Worm (Caenorhabditis elegans) whole organism, young adult: ENCODE data around the gene ech-5.
A peak's percentile ranks its signal among the peaks of the same experiment; 100 is the strongest.

Experiments
- B0261.1 ChIP-seq: sonication (generic microtip); optimal IDR thresholded peaks from 2 replicates; lab custom pipeline; 2016; ENCODE audit warnings: mild to moderate bottlenecking, missing genetic modification characterization, moderate library complexity, missing compliant biosample characterization
- C17E4.6 ChIP-seq: fragments of 200-800 bp; sonication (Bioruptor generic); IDR thresholded peaks from 2 replicates; pipeline ENCODE4 v1.3.6; 2022; ENCODE audit warnings: missing genetic modification reagents, missing genetic modification characterization, missing compliant biosample characterization
- F23B12.7 ChIP-seq: sonication (generic microtip); optimal IDR thresholded peaks from 2 replicates; lab custom pipeline; 2017; ENCODE audit warnings: missing genetic modification characterization, mild to moderate bottlenecking, missing compliant biosample characterization, antibody characterized with exemption, moderate library complexity; ENCODE audit not compliant: insufficient read depth
- F33H1.4 ChIP-seq: fragments of 200-800 bp; sonication (Bioruptor generic); IDR thresholded peaks from 2 replicates; pipeline ENCODE4 v1.3.6; 2022; ENCODE audit warnings: missing genetic modification reagents, missing genetic modification characterization, missing compliant biosample characterization
- F37B4.10 ChIP-seq: fragments of 200-800 bp; sonication (Bioruptor generic); IDR thresholded peaks from 2 replicates; pipeline ENCODE4 v1.3.6; 2022; ENCODE audit warnings: missing genetic modification characterization, missing compliant biosample characterization
- F55B11.4 ChIP-seq: sonication (generic microtip); optimal IDR thresholded peaks from 2 replicates; lab custom pipeline; 2016; ENCODE audit warnings: missing compliant biosample characterization, missing genetic modification characterization, borderline replicate concordance; ENCODE audit not compliant: insufficient read depth
- K11D2.4 ChIP-seq: fragments of 200-800 bp; sonication (Bioruptor generic); IDR thresholded peaks from 2 replicates; pipeline ENCODE4 v1.3.6; 2022; ENCODE audit warnings: missing genetic modification reagents, missing genetic modification characterization, missing compliant biosample characterization
- cebp-1 ChIP-seq, 2 experiments: fragments of 200-800 bp in 1 of 2; sonication (Bioruptor generic) in 1 of 2; sonication (generic microtip) in 1 of 2; IDR thresholded peaks in 1 of 2; optimal IDR thresholded peaks in 1 of 2; 2 replicates each; pipeline versions ENCODE4 v1.3.6 to Lab custom; 2017 to 2022; ENCODE audit warnings: missing compliant biosample characterization in 2 of 2, missing genetic modification characterization in 2 of 2, mild to moderate bottlenecking in 1 of 2, missing genetic modification reagents in 1 of 2, moderate library complexity in 1 of 2
- cebp-2 ChIP-seq: fragments of 200-800 bp; sonication (Bioruptor generic); IDR thresholded peaks from 2 replicates; pipeline ENCODE4 v1.3.6; 2022; ENCODE audit warnings: missing genetic modification characterization, missing compliant biosample characterization
- ceh-100 ChIP-seq: fragments of 200-800 bp; sonication (Bioruptor generic); IDR thresholded peaks from 2 replicates; pipeline ENCODE4 v1.3.6; 2022; ENCODE audit warnings: missing genetic modification reagents, missing genetic modification characterization, missing compliant biosample characterization
- dox-1 ChIP-seq: fragments of 200-800 bp; sonication (Bioruptor generic); IDR thresholded peaks from 2 replicates; pipeline ENCODE4 v1.3.6; 2022; ENCODE audit warnings: missing genetic modification reagents, missing genetic modification characterization, missing compliant biosample characterization
- efl-1 ChIP-seq: fragments of 150-350 bp; optimal IDR thresholded peaks from 2 replicates; lab custom pipeline; 2014; ENCODE audit warnings: missing biosample characterization, missing genetic modification reagents, missing genetic modification characterization
- egl-44 ChIP-seq: fragments of 200-800 bp; sonication (Bioruptor generic); IDR thresholded peaks from 2 replicates; pipeline ENCODE4 v1.3.6; 2022; ENCODE audit warnings: missing genetic modification reagents, missing genetic modification characterization, missing compliant biosample characterization
- egrh-3 ChIP-seq: fragments of 200-800 bp; sonication (Bioruptor generic); IDR thresholded peaks from 2 replicates; pipeline ENCODE4 v1.3.6; 2022; ENCODE audit warnings: missing genetic modification reagents, missing genetic modification characterization, missing compliant biosample characterization
- hlh-26 ChIP-seq: fragments of 200-800 bp; sonication (Bioruptor generic); conservative IDR thresholded peaks from 2 replicates; pipeline ENCODE4 v1.3.6; 2022; ENCODE audit warnings: missing genetic modification reagents, missing genetic modification characterization, missing compliant biosample characterization
- hmg-1.2 ChIP-seq: fragments of 200-800 bp; sonication (Bioruptor generic); IDR thresholded peaks from 2 replicates; pipeline ENCODE4 v1.3.6; 2022; ENCODE audit warnings: missing genetic modification reagents, missing genetic modification characterization, missing compliant biosample characterization
- hsf-1 ChIP-seq: fragments of 200-800 bp; sonication (Bioruptor generic); IDR thresholded peaks from 2 replicates; pipeline ENCODE4 v1.3.6; 2022; ENCODE audit warnings: missing genetic modification reagents, missing genetic modification characterization, missing compliant biosample characterization
- lag-1 ChIP-seq: fragments of 200-800 bp; sonication (Bioruptor generic); IDR thresholded peaks from 2 replicates; pipeline ENCODE4 v1.3.6; 2022; ENCODE audit warnings: missing genetic modification reagents, missing genetic modification characterization, missing compliant biosample characterization
- lin-26 ChIP-seq: fragments of 200-800 bp; sonication (Bioruptor generic); IDR thresholded peaks from 2 replicates; pipeline ENCODE4 v1.3.6; 2022; ENCODE audit warnings: missing genetic modification reagents, missing genetic modification characterization, missing compliant biosample characterization
- lin-54 ChIP-seq: fragments of 200-800 bp; sonication (Bioruptor generic); optimal IDR thresholded peaks from 2 replicates; lab custom pipeline; 2018; ENCODE audit warnings: mild to moderate bottlenecking, missing genetic modification characterization, missing compliant biosample characterization
- mcd-1 ChIP-seq: fragments of 200-800 bp; sonication (Bioruptor generic); IDR thresholded peaks from 2 replicates; pipeline ENCODE4 v1.3.6; 2022; ENCODE audit warnings: missing genetic modification reagents, missing genetic modification characterization, missing compliant biosample characterization
- mxl-1 ChIP-seq: sonication (generic microtip); optimal IDR thresholded peaks from 2 replicates; lab custom pipeline; 2016; ENCODE audit warnings: missing genetic modification characterization, missing compliant biosample characterization
- nfya-1 ChIP-seq: sonication (generic microtip); optimal IDR thresholded peaks from 2 replicates; lab custom pipeline; 2017; ENCODE audit warnings: antibody characterized with exemption, missing compliant biosample characterization, missing genetic modification characterization, borderline replicate concordance; ENCODE audit not compliant: insufficient read depth
- nfya-2 ChIP-seq: fragments of 200-800 bp; sonication (Bioruptor generic); IDR thresholded peaks from 2 replicates; pipeline ENCODE4 v1.3.6; 2022; ENCODE audit warnings: missing genetic modification reagents, missing genetic modification characterization, missing compliant biosample characterization
- pbrm-1 ChIP-seq: fragments of 200-800 bp; sonication (Bioruptor generic); IDR thresholded peaks from 2 replicates; pipeline ENCODE4 v1.3.6; 2022; ENCODE audit warnings: missing genetic modification reagents, missing genetic modification characterization, missing compliant biosample characterization
- pha-4 ChIP-seq: fragments of 150-350 bp; sonication (generic microtip); optimal IDR thresholded peaks from 2 replicates; lab custom pipeline; 2014; ENCODE audit warnings: missing biosample characterization, missing genetic modification reagents, missing genetic modification characterization
- rcor-1 ChIP-seq: fragments of 200-800 bp; sonication (Bioruptor generic); IDR thresholded peaks from 2 replicates; pipeline ENCODE4 v1.3.6; 2022; ENCODE audit warnings: missing genetic modification reagents, missing genetic modification characterization, missing compliant biosample characterization
- rpc-1 ChIP-seq, 2 experiments: fragments of 150-350 bp in 1 of 2; sonication (generic microtip) in 1 of 2; optimal IDR thresholded peaks; 2 replicates each; lab custom pipeline; 2014 to 2018; ENCODE audit warnings: missing biosample characterization in 1 of 2, missing genetic modification characterization in 1 of 2, missing genetic modification reagents in 1 of 2, missing genotype in 1 of 2
- snpc-4 ChIP-seq, 5 experiments: fragments of 150-350 bp in 1 of 5; sonication (generic microtip) in 4 of 5; optimal IDR thresholded peaks; 2 replicates each; lab custom pipeline; 2014 to 2018; ENCODE audit warnings: missing genetic modification characterization in 5 of 5, missing biosample characterization in 3 of 5, antibody characterized with exemption in 2 of 5, mild to moderate bottlenecking in 2 of 5, missing compliant biosample characterization in 2 of 5, missing genotype in 2 of 5, moderate library complexity in 2 of 5, missing genetic modification reagents in 1 of 5
- tbp1 ChIP-seq: fragments of 200-800 bp; sonication (Bioruptor generic); optimal IDR thresholded peaks from 2 replicates; lab custom pipeline; 2018; ENCODE audit warnings: mild to moderate bottlenecking, missing genetic modification characterization, missing compliant biosample characterization
- zfh-2 ChIP-seq: fragments of 200-800 bp; sonication (Bioruptor generic); conservative IDR thresholded peaks from 2 replicates; pipeline ENCODE4 v1.3.6; 2022; ENCODE audit warnings: missing genetic modification reagents, missing genetic modification characterization, missing compliant biosample characterization
- zim-3 ChIP-seq: sonication (generic microtip); optimal IDR thresholded peaks from 2 replicates; lab custom pipeline; 2017; ENCODE audit warnings: mild to moderate bottlenecking, missing genetic modification characterization, moderate library complexity, missing compliant biosample characterization
- ztf-18 ChIP-seq: sonication (generic microtip); optimal IDR thresholded peaks from 2 replicates; lab custom pipeline; 2016; ENCODE audit warnings: missing genotype, mild to moderate bottlenecking, missing genetic modification characterization, missing compliant biosample characterization

Gene ech-5

ce11 chrIV:807027-807516 lies 10.2 kb downstream of the ech-5 start, which contains the start of gene Y55F3BL.6 (continued):
- TF ChIP-seq hlh-26 (GFP tag; lab: Robert Waterston, UW) (no peak), zim-3 (no peak), lin-54 (GFP tag; lab: Kevin White, UChicago) (peak; percentile 89), F23B12.7 (tag; lab: Kevin White, UChicago) (no peak), cebp-2 (GFP tag; lab: Robert Waterston, UW) (no peak), hsf-1 (GFP tag; lab: Robert Waterston, UW) (0 out of 2 replicates have a peak, but pooled peaks have one; percentile 52), nfya-2 (GFP tag; lab: Robert Waterston, UW) (no peak), C17E4.6 (no peak), nfya-1 (tag; lab: Kevin White, UChicago) (no peak), mcd-1 (GFP tag; lab: Robert Waterston, UW) (peak; percentile 31; the same call in 1 of the 2 replicates), efl-1 (GFP tag; lab: Kevin White, UChicago) (peak; percentile 28)

- TF ChIP-seq ceh-100 (GFP tag; lab: Robert Waterston, UW) (peak; percentile 67), lin-26 (GFP tag; lab: Robert Waterston, UW) (0 out of 2 replicates have a peak, but pooled peaks have one; percentile 23), mcd-1 (GFP tag; lab: Robert Waterston, UW) (peak; percentile 89), egrh-3 (GFP tag; lab: Robert Waterston, UW) (peak; percentile 37; the same call in 1 of the 2 replicates), egl-44 (peak; percentile 48; the same call in 1 of the 2 replicates), ztf-18 (tag; lab: Kevin White, UChicago) (peak; percentile 74), F37B4.10 (GFP tag; lab: Robert Waterston, UW) (0 out of 2 replicates have a peak, but pooled peaks have one; percentile 36), rcor-1 (GFP tag; lab: Robert Waterston, UW) (peak; percentile 66; the same call in 1 of the 2 replicates), lag-1 (GFP tag; lab: Robert Waterston, UW) (0 out of 2 replicates have a peak, but pooled peaks have one; percentile 28), zfh-2 (GFP tag; lab: Robert Waterston, UW) (peak; percentile 55), K11D2.4 (GFP tag; lab: Robert Waterston, UW) (peak; percentile 66), hmg-1.2 (GFP tag; lab: Robert Waterston, UW) (peak; percentile 93), pbrm-1 (peak; percentile 21; the same call in 1 of the 2 replicates), F33H1.4 (GFP tag; lab: Robert Waterston, UW) (0 out of 2 replicates have a peak, but pooled peaks have one; percentile 16), cebp-1 (GFP tag; IDR thresholded peaks at IDR 0.05; lab: Robert Waterston, UW) (peak; percentile 30; the same call in 1 of the 2 replicates), cebp-1 (tag; optimal IDR thresholded peaks at IDR 0.05; lab: Kevin White, UChicago) (peak; percentile 24), dox-1 (GFP tag; lab: Robert Waterston, UW) (peak; percentile 74)
- TF ChIP-seq, all 124 proteins: peak for 16; not testable (repeated sequence) for 108
These were observed 16.5 kb downstream of the ech-5 start for ce11 chrIV:813341-813740.

ce11 chrIV:817879-818278 lies 21.1 kb downstream of the ech-5 start:
- TF ChIP-seq F33H1.4 (GFP tag; lab: Robert Waterston, UW) (no peak), nfya-2 (GFP tag; lab: Robert Waterston, UW) (no peak), snpc-4 (GFP tag; optimal IDR thresholded peaks at IDR 0.05; lab: Kevin White, UChicago) (no peak), snpc-4 (tag; optimal IDR thresholded peaks at IDR 0.05; lab: Kevin White, UChicago) (peak in 1 of 4 experiments; percentile 35), B0261.1 (tag; lab: Kevin White, UChicago) (peak; percentile 43), C17E4.6 (no peak), tbp1 (peak; percentile 64), rpc-1 (optimal IDR thresholded peaks at IDR 0.05; lab: Kevin White, UChicago) (peak; percentile 18), rpc-1 (tag; optimal IDR thresholded peaks at IDR 0.05; lab: Kevin White, UChicago) (peak; percentile 29)

- TF ChIP-seq pha-4 (tag; lab: Kevin White, UChicago) (no peak), mxl-1 (tag; lab: Kevin White, UChicago) (no peak), F55B11.4 (tag; lab: Kevin White, UChicago) (no peak)
- TF ChIP-seq, all 124 proteins: peak for 0
These were observed 28.0 kb downstream of the ech-5 start, which contains the start of gene zipt-15 for ce11 chrIV:824854-825253. zipt-15 (minus strand) TSS chrIV:824954.
